Fruit fly (Drosophila melanogaster) S2 (cell line): ENCODE data around the gene Usp5.

Source experiments
- CG8478 ChIP-seq: fragments of >200 bp; optimal IDR thresholded peaks from 2 replicates; lab custom pipeline; 2018
- CTCF ChIP-seq, 2 experiments: fragments of >200 bp; optimal IDR thresholded peaks; 2 replicates each; lab custom pipeline; 2018

The Usp5 gene

dm6 chr3L:3105531-3105930 lies 42.6 kb downstream of the Usp5 start:
- TF ChIP-seq CTCF (optimal IDR thresholded peaks at IDR 0.05; lab: Kevin White, UChicago) (no peak), CG8478 (no peak)

dm6 chr3L:3102506-3103023 lies 45.6 kb downstream of the Usp5 start:
- no peak for TF ChIP-seq CTCF (optimal IDR thresholded peaks at IDR 0.05; lab: Kevin White, UChicago)
- TF ChIP-seq CG8478 = no peak

- TF ChIP-seq CTCF (optimal IDR thresholded peaks at IDR 0.05; lab: Kevin White, UChicago) (no peak), CG8478 (no peak)
These were observed 47.0 kb downstream of the Usp5 start for dm6 chr3L:3101157-3101556.

dm6 chr3L:3098778-3099429 lies 49.3 kb downstream of the Usp5 start:
- TF ChIP-seq CTCF (optimal IDR thresholded peaks at IDR 0.05; lab: Kevin White, UChicago) (no peak), CG8478 (no peak)

dm6 chr3L:3097598-3097880 lies 50.6 kb downstream of the Usp5 start:
- TF ChIP-seq CG8478 (no peak), CTCF (optimal IDR thresholded peaks at IDR 0.05; lab: Kevin White, UChicago) (no peak)

dm6 chr3L:3096726-3097597 lies 51.2 kb downstream of the Usp5 start:
- TF ChIP-seq CTCF (optimal IDR thresholded peaks at IDR 0.05; lab: Kevin White, UChicago) = no peak
- no peak for TF ChIP-seq CG8478

dm6 chr3L:3096073-3096725 lies 52.0 kb downstream of the Usp5 start:
- TF ChIP-seq CG8478 = no peak
- TF ChIP-seq CTCF (optimal IDR thresholded peaks at IDR 0.05; lab: Kevin White, UChicago) = no peak

- TF ChIP-seq CG8478 (no peak), CTCF (optimal IDR thresholded peaks at IDR 0.05; lab: Kevin White, UChicago) (no peak)
These were observed 52.6 kb downstream of the Usp5 start for dm6 chr3L:3095590-3095989.
